Worm (Caenorhabditis elegans): ENCODE measurements around the gene F16G10.8.

DNA sequence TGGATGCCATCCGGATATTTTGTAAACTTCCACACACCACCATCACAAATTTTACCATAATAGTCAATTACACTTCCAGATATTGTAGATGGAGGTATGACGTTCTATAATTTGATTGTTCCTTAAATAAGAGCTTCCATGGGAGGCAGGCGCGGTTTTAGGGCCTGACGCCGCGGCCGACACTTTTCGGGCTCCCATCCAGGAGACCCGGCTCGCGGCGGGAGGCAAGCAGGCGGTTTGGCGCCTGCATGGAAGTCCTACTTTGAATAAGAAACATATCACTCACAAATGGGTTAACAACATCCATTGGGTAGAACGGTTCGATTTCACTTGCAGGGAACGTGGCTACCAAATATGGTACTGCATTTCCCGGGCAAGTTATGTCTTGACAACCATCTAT lies 3.6 kb downstream of the F16G10.8 start:
- TF ChIP-seq ama-1 (optimal IDR thresholded peaks at IDR 0.05) (no peak), lsy-2 (tag; optimal IDR thresholded peaks at IDR 0.05) (no peak), elt-1 (tag; optimal IDR thresholded peaks at IDR 0.05) (no peak), unc-62 (GFP tag; optimal IDR thresholded peaks at IDR 0.05) (no peak), mdl-1 (tag; optimal IDR thresholded peaks at IDR 0.05) (no peak), skn-1 (tag; optimal IDR thresholded peaks at IDR 0.05) (no peak)
